Fruit fly (Drosophila melanogaster): Measurements from ENCODE around the gene CG43051.

dm6 chr2L:12513866-12514361 lies 6.2 kb downstream of the CG43051 start:
- no peak for TF ChIP-seq GATAd (GFP tag; optimal IDR thresholded peaks at IDR 0.05)
- peak; percentile 25 for TF ChIP-seq h (GFP tag; optimal IDR thresholded peaks at IDR 0.05)
- TF ChIP-seq fru (GFP tag; optimal IDR thresholded peaks at IDR 0.05) = peak; percentile 69
- peak; percentile 78 for TF ChIP-seq psq (GFP tag; optimal IDR thresholded peaks at IDR 0.05)
- no peak for TF ChIP-seq dsf (GFP tag; optimal IDR thresholded peaks at IDR 0.05; ENCODE audit: borderline replicate concordance)
- no peak for TF ChIP-seq pan (optimal IDR thresholded peaks at IDR 0.05)
- peak; percentile 33 for TF ChIP-seq brk (GFP tag; optimal IDR thresholded peaks at IDR 0.05)
- no peak for TF ChIP-seq Dfd (GFP tag; optimal IDR thresholded peaks at IDR 0.05)
- TF ChIP-seq Rel (GFP tag; optimal IDR thresholded peaks at IDR 0.05) = peak; percentile 96
- peak; percentile 84 for TF ChIP-seq Rel (tag; optimal IDR thresholded peaks at IDR 0.05)
- no peak for TF ChIP-seq CG9705 (GFP tag; optimal IDR thresholded peaks at IDR 0.05)

All from whole organism, wandering third instar larva.